Worm (Caenorhabditis elegans): ENCODE data around the gene Y55D5A.4.

Y55D5A.4 gene

DNA sequence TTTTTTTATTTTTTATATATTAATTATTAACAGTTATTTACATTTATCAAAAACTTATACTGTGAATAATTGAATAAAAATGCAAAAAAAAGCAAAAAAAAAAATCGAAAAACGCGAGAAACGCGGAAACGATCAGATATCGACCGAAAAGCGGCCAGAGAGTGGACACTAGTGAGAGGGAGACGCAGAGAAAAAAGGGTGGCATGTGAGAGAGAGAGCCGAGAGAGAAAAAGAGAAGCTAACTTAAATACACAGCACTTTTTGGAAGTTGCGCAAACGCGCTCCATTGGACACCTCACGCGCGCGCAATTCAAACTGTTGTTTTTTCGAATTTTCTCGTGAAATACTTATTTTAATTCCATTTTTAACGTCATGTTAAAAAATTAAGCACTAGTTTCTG, 23.4 kb downstream of the Y55D5A.4 start (continued):
- TF ChIP-seq lsy-2 (tag; optimal IDR thresholded peaks at IDR 0.05) = peak; percentile 41 to 84
- no peak for TF ChIP-seq F44E2.7 (GFP tag; IDR thresholded peaks at IDR 0.05)
- TF ChIP-seq daf-16 (GFP tag; optimal IDR thresholded peaks at IDR 0.05) = no peak
- TF ChIP-seq daf-16 (tag; optimal IDR thresholded peaks at IDR 0.05) = peak; percentile 46
- no peak for TF ChIP-seq R02D3.7 (tag; optimal IDR thresholded peaks at IDR 0.05)
- no peak for TF ChIP-seq daf-19 (GFP tag; conservative IDR thresholded peaks at IDR 0.05)
- peak; percentile 63 for TF ChIP-seq fkh-10 (GFP tag; optimal IDR thresholded peaks at IDR 0.05)
- 0 out of 2 replicates have a peak, but pooled peaks have one; percentile 28 for TF ChIP-seq saeg-2 (GFP tag; IDR thresholded peaks at IDR 0.05)
- TF ChIP-seq lin-1 (GFP tag; IDR thresholded peaks at IDR 0.05) = 0 out of 2 replicates have a peak, but pooled peaks have one; percentile 12
- TF ChIP-seq hlh-11 (tag; optimal IDR thresholded peaks at IDR 0.05) = peak; percentile 89
- peak; percentile 31 for TF ChIP-seq mxl-3 (GFP tag; optimal IDR thresholded peaks at IDR 0.05)
- peak; percentile 44 for TF ChIP-seq F37D6.2 (tag; optimal IDR thresholded peaks at IDR 0.05)
- TF ChIP-seq madf-5 (GFP tag; IDR thresholded peaks at IDR 0.05) = no peak
- TF ChIP-seq dmd-6 (GFP tag; IDR thresholded peaks at IDR 0.05) = peak; percentile 65; the same call in 1 of the 2 replicates
- TF ChIP-seq set-16 (GFP tag; IDR thresholded peaks at IDR 0.05) = peak; percentile 51
- TF ChIP-seq nhr-48 (tag; optimal IDR thresholded peaks at IDR 0.05) = peak; percentile 34
- peak; percentile 80 for TF ChIP-seq ceh-20 (GFP tag; IDR thresholded peaks at IDR 0.05)
- TF ChIP-seq nhr-102 (tag; optimal IDR thresholded peaks at IDR 0.05) = no peak
- no peak for TF ChIP-seq attf-4 (tag; optimal IDR thresholded peaks at IDR 0.05)
- no peak for TF ChIP-seq lin-15B (tag; optimal IDR thresholded peaks at IDR 0.05)
- no peak for TF ChIP-seq mdt-29 (GFP tag; IDR thresholded peaks at IDR 0.05)
- peak; percentile 53 for TF ChIP-seq dve-1 (tag; optimal IDR thresholded peaks at IDR 0.05; ENCODE audit: insufficient read depth)
- TF ChIP-seq lim-7 (GFP tag; IDR thresholded peaks at IDR 0.05) = no peak
- peak; percentile 39; the same call in 1 of the 2 replicates for TF ChIP-seq madf-9 (GFP tag; conservative IDR thresholded peaks at IDR 0.05)
- peak; percentile 57; the same call in 1 of the 2 replicates for TF ChIP-seq ctbp-1 (GFP tag; IDR thresholded peaks at IDR 0.05)
- no peak for TF ChIP-seq aly-2 (tag; optimal IDR thresholded peaks at IDR 0.05)
- peak; percentile 80 for TF ChIP-seq lin-13 (GFP tag; optimal IDR thresholded peaks at IDR 0.05)
- peak; percentile 98 for TF ChIP-seq lin-38 (GFP tag; IDR thresholded peaks at IDR 0.05)

DNA sequence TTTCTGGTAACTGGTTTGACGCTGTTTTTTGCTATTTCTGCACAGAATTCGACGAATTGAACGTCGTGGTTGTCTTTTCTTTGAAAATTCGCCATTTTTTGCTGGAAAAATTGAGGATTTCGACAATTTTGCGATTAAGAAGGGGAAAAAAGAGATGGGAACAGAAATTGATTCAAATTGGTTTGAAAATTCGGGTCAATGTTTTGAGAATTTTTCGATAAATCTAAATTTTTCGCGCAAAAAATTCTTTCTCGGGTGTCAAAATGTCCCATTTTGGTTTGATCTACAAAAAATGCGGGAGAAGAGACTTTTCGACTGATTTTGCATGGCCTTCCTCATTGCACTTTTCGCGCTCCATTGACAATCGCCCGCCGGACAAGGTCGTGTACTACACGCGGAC, 24.3 kb downstream of the Y55D5A.4 start, which contains the start of gene H05C05.2:
Gene H05C05.2, minus strand, starts transcription at position 101 of the 400 bp plus-strand sequence.
- TF ChIP-seq ceh-28 (tag; optimal IDR thresholded peaks at IDR 0.05) (no peak), F44E2.7 (GFP tag; IDR thresholded peaks at IDR 0.05) (no peak), egl-27 (tag; optimal IDR thresholded peaks at IDR 0.05) (no peak), ceh-82 (tag; optimal IDR thresholded peaks at IDR 0.05) (no peak), nhr-77 (tag; optimal IDR thresholded peaks at IDR 0.05) (no peak), zip-2 (tag; optimal IDR thresholded peaks at IDR 0.05) (no peak), pha-4 (GFP tag; IDR thresholded peaks at IDR 0.05) (no peak), pha-4 (tag; optimal IDR thresholded peaks at IDR 0.05) (no peak), mes-2 (tag; optimal IDR thresholded peaks at IDR 0.05; ENCODE audit: poor library complexity, severe bottlenecking) (no peak), dmd-8 (GFP tag; IDR thresholded peaks at IDR 0.05) (no peak), ZK546.5 (tag; optimal IDR thresholded peaks at IDR 0.05) (no peak), arid-1 (GFP tag; conservative IDR thresholded peaks at IDR 0.05) (no peak), daf-16 (GFP tag; optimal IDR thresholded peaks at IDR 0.05) (no peak), daf-16 (tag; optimal IDR thresholded peaks at IDR 0.05) (no peak), mdl-1 (tag; optimal IDR thresholded peaks at IDR 0.05) (no peak), nhr-6 (tag; optimal IDR thresholded peaks at IDR 0.05) (no peak), ceh-20 (GFP tag; IDR thresholded peaks at IDR 0.05) (no peak), snpc-1.2 (GFP tag; IDR thresholded peaks at IDR 0.05) (no peak), ceh-62 (tag; optimal IDR thresholded peaks at IDR 0.05) (no peak)
